Fruit fly (Drosophila melanogaster) whole organism, adult: ENCODE measurements around the gene Ucp4B.

ENCODE experiments used
- CG11617 ChIP-seq: fragments of 200-800 bp; sonication (Bioruptor generic); optimal IDR thresholded peaks from 2 replicates; lab custom pipeline; 2017; ENCODE audit warnings: mild to moderate bottlenecking, missing biosample characterization, missing genetic modification reagents, missing genetic modification characterization
- CG12768 ChIP-seq: fragments of 200-800 bp; sonication (Bioruptor generic); optimal IDR thresholded peaks from 2 replicates; lab custom pipeline; 2017; ENCODE audit warnings: missing biosample characterization, missing genetic modification characterization, mild to moderate bottlenecking, moderate library complexity, missing genetic modification reagents
- CG14711 ChIP-seq: fragments of 200-800 bp; sonication (Bioruptor generic); optimal IDR thresholded peaks from 2 replicates; lab custom pipeline; 2018; ENCODE audit warnings: missing biosample characterization, mild to moderate bottlenecking, missing genetic modification characterization, moderate library complexity
- CG1620 ChIP-seq: fragments of 200-800 bp; sonication (Bioruptor generic); optimal IDR thresholded peaks from 2 replicates; lab custom pipeline; 2016; ENCODE audit warnings: missing biosample characterization, missing genetic modification characterization
- CG33017 ChIP-seq: fragments of 200-800 bp; sonication (Bioruptor generic); optimal IDR thresholded peaks from 2 replicates; lab custom pipeline; 2018; ENCODE audit warnings: missing biosample characterization, mild to moderate bottlenecking, missing genetic modification characterization, moderate library complexity
- CG5204 ChIP-seq: fragments of 200-800 bp; sonication (Bioruptor generic); optimal IDR thresholded peaks from 2 replicates; lab custom pipeline; 2016; ENCODE audit warnings: missing biosample characterization, missing genetic modification characterization
- CG7045 ChIP-seq: fragments of 200-800 bp; sonication (Bioruptor generic); optimal IDR thresholded peaks from 2 replicates; lab custom pipeline; 2017; ENCODE audit warnings: missing biosample characterization, mild to moderate bottlenecking, missing genetic modification characterization
- CG7101 ChIP-seq: fragments of 200-800 bp; sonication (Bioruptor generic); optimal IDR thresholded peaks from 2 replicates; lab custom pipeline; 2018; ENCODE audit warnings: missing biosample characterization, mild to moderate bottlenecking, missing genetic modification characterization, moderate library complexity
- Clk ChIP-seq: fragments of 200-800 bp; sonication (Bioruptor generic); optimal IDR thresholded peaks from 2 replicates; lab custom pipeline; 2017; ENCODE audit warnings: missing biosample characterization, missing genetic modification characterization
- Crg-1 ChIP-seq: fragments of 200-800 bp; sonication (Bioruptor generic); optimal IDR thresholded peaks from 2 replicates; lab custom pipeline; 2016; ENCODE audit warnings: missing biosample characterization, missing genetic modification characterization
- Hr96 ChIP-seq: fragments of 200-800 bp; sonication (Bioruptor generic); optimal IDR thresholded peaks from 2 replicates; lab custom pipeline; 2016; ENCODE audit warnings: missing biosample characterization, missing genetic modification characterization
- Mnt ChIP-seq: fragments of 200-800 bp; sonication (Bioruptor generic); optimal IDR thresholded peaks from 2 replicates; lab custom pipeline; 2016; ENCODE audit warnings: missing biosample characterization, mild to moderate bottlenecking, missing genetic modification characterization
- bab1 ChIP-seq: fragments of 200-800 bp; sonication (Bioruptor generic); optimal IDR thresholded peaks from 3 replicates; lab custom pipeline; 2019; ENCODE audit warnings: missing biosample characterization, mild to moderate bottlenecking, missing genetic modification characterization, moderate library complexity
- cic ChIP-seq: fragments of 200-800 bp; sonication (Bioruptor generic); optimal IDR thresholded peaks from 2 replicates; lab custom pipeline; 2017; ENCODE audit warnings: missing biosample characterization, mild to moderate bottlenecking, missing genetic modification characterization, moderate library complexity
- cnc ChIP-seq, 2 experiments: fragments of >200 bp; optimal IDR thresholded peaks; 2 replicates each; lab custom pipeline; 2017
- kay ChIP-seq: fragments of 200-800 bp; sonication (Bioruptor generic); peaks from one replicate; lab custom pipeline; 2016; ENCODE audit warnings: missing biosample characterization, missing genetic modification characterization, borderline replicate concordance
- ovo ChIP-seq: fragments of 200-800 bp; sonication (Bioruptor generic); optimal IDR thresholded peaks from 2 replicates; lab custom pipeline; 2016; ENCODE audit warnings: missing biosample characterization, missing genetic modification characterization
- pad ChIP-seq: fragments of 200-800 bp; sonication (Bioruptor generic); optimal IDR thresholded peaks from 3 replicates; lab custom pipeline; 2017; ENCODE audit warnings: missing biosample characterization, missing genetic modification characterization, mild to moderate bottlenecking, moderate library complexity, missing genetic modification reagents
- tj ChIP-seq: fragments of 200-800 bp; sonication (Bioruptor generic); optimal IDR thresholded peaks from 3 replicates; lab custom pipeline; 2017; ENCODE audit warnings: missing biosample characterization, mild to moderate bottlenecking, missing genetic modification characterization, moderate library complexity
- toe ChIP-seq: fragments of 200-800 bp; sonication (Bioruptor generic); optimal IDR thresholded peaks from 2 replicates; lab custom pipeline; 2016; ENCODE audit warnings: missing biosample characterization, missing genetic modification characterization

The Ucp4B gene

dm6 chr2L:5979055-5979399 lies 9.4 kb downstream of the Ucp4B start:
- TF ChIP-seq Crg-1 (GFP tag; lab: Kevin White, UChicago) = peak; percentile 17
- TF ChIP-seq cnc (optimal IDR thresholded peaks at IDR 0.05; lab: Kevin White, UChicago) = no peak

dm6 chr2L:5979957-5980861 lies 10.6 kb downstream of the Ucp4B start:
- TF ChIP-seq CG33017 (peak; percentile 27), CG7101 (tag; lab: Kevin White, UChicago) (peak; percentile 40), CG14711 (peak; percentile 34), Clk (GFP tag; lab: Kevin White, UChicago) (no peak), ovo (peak; percentile 88), Hr96 (GFP tag; lab: Kevin White, UChicago) (peak; percentile 46), cic (GFP tag; lab: Kevin White, UChicago) (peak; percentile 5), pad (GFP tag; lab: Kevin White, UChicago) (peak; percentile 91), tj (peak; percentile 23), Mnt (GFP tag; lab: Kevin White, UChicago) (peak; percentile 68), CG12768 (peak; percentile 76), Crg-1 (GFP tag; lab: Kevin White, UChicago) (peak; percentile 8), bab1 (GFP tag; lab: Kevin White, UChicago) (peak; percentile 78), CG5204 (GFP tag; lab: Kevin White, UChicago) (no peak), CG11617 (no peak), kay (GFP tag; lab: Kevin White, UChicago) (peak; percentile 100)

- TF ChIP-seq Hr96 (GFP tag; lab: Kevin White, UChicago) = peak; percentile 68
- TF ChIP-seq CG7101 (tag; lab: Kevin White, UChicago) = no peak
- no peak for TF ChIP-seq Crg-1 (GFP tag; lab: Kevin White, UChicago)
- peak; percentile 70 for TF ChIP-seq CG5204 (GFP tag; lab: Kevin White, UChicago)
- TF ChIP-seq Clk (GFP tag; lab: Kevin White, UChicago) = no peak
- TF ChIP-seq pad (GFP tag; lab: Kevin White, UChicago) = no peak
- TF ChIP-seq toe (GFP tag; lab: Kevin White, UChicago) = peak; percentile 76
- TF ChIP-seq CG12768 = peak; percentile 3
- no peak for TF ChIP-seq CG33017
- peak; percentile 68 for TF ChIP-seq bab1 (GFP tag; lab: Kevin White, UChicago)
- TF ChIP-seq tj = no peak
- no peak for TF ChIP-seq cic (GFP tag; lab: Kevin White, UChicago)
- no peak for TF ChIP-seq ovo
- peak; percentile 72 for TF ChIP-seq CG1620 (GFP tag; lab: Kevin White, UChicago)
- no peak for TF ChIP-seq CG11617
- no peak for TF ChIP-seq kay (GFP tag; lab: Kevin White, UChicago)
- peak; percentile 35 for TF ChIP-seq CG7045 (GFP tag; lab: Kevin White, UChicago)
- TF ChIP-seq CG14711 = no peak
- TF ChIP-seq cnc (optimal IDR thresholded peaks at IDR 0.05; lab: Kevin White, UChicago) = no peak
- TF ChIP-seq Mnt (GFP tag; lab: Kevin White, UChicago) = peak; percentile 69
Observed at dm6 chr2L:5980862-5981432, 11.3 kb downstream of the Ucp4B start, which contains the start of gene chic. Gene chic (minus strand): TSS chr2L:5981018.

- TF ChIP-seq Hr96 (GFP tag; lab: Kevin White, UChicago) (peak; percentile 20), ovo (peak; percentile 18), CG5204 (GFP tag; lab: Kevin White, UChicago) (no peak), toe (GFP tag; lab: Kevin White, UChicago) (no peak), CG11617 (no peak), CG7101 (tag; lab: Kevin White, UChicago) (peak; percentile 34), tj (no peak), CG7045 (GFP tag; lab: Kevin White, UChicago) (no peak), pad (GFP tag; lab: Kevin White, UChicago) (no peak), CG12768 (peak; percentile 95), bab1 (GFP tag; lab: Kevin White, UChicago) (peak; percentile 27), Clk (GFP tag; lab: Kevin White, UChicago) (no peak), Crg-1 (GFP tag; lab: Kevin White, UChicago) (no peak), CG33017 (peak; percentile 2), kay (GFP tag; lab: Kevin White, UChicago) (peak; percentile 43), Mnt (GFP tag; lab: Kevin White, UChicago) (peak; percentile 97), cic (GFP tag; lab: Kevin White, UChicago) (no peak), cnc (optimal IDR thresholded peaks at IDR 0.05; lab: Kevin White, UChicago) (no peak), CG14711 (no peak), CG1620 (GFP tag; lab: Kevin White, UChicago) (no peak)
Observed at dm6 chr2L:5981433-5982333, 12.0 kb downstream of the Ucp4B start, which contains the start of gene eIF4A. Gene eIF4A (plus strand): TSS chr2L:5981764.
